Worm (Caenorhabditis elegans) whole organism, L4 larva: ENCODE results near the gene mrps-28.

Source experiments
- F37D6.2 ChIP-seq: sonication (generic microtip); optimal IDR thresholded peaks from 2 replicates; lab custom pipeline; 2016; ENCODE audit warnings: mild to moderate bottlenecking, missing genetic modification characterization, missing compliant biosample characterization
- Y48G9A.11 ChIP-seq: fragments of 200-800 bp; sonication (Bioruptor generic); IDR thresholded peaks from 2 replicates; pipeline ENCODE4 v1.3.6; 2022; ENCODE audit warnings: missing genetic modification reagents, missing genetic modification characterization, missing compliant biosample characterization
- Y5F2A.4 ChIP-seq: fragments of 200-800 bp; sonication (Bioruptor generic); optimal IDR thresholded peaks from 2 replicates; lab custom pipeline; 2018; ENCODE audit warnings: mild to moderate bottlenecking, missing genetic modification characterization, missing compliant biosample characterization
- ZK337.2 ChIP-seq: fragments of 200-800 bp; sonication (Bioruptor generic); IDR thresholded peaks from 2 replicates; pipeline ENCODE4 v1.3.6; 2022; ENCODE audit warnings: missing genetic modification reagents, missing genetic modification characterization, missing compliant biosample characterization
- aha-1 ChIP-seq: fragments of 150-350 bp; peaks from one replicate; lab custom pipeline; 2014; ENCODE audit warnings: missing biosample characterization, missing genetic modification characterization
- attf-4 ChIP-seq: sonication (generic microtip); optimal IDR thresholded peaks from 3 replicates; lab custom pipeline; 2017; ENCODE audit warnings: missing biosample characterization, missing genetic modification characterization
- ceh-20 ChIP-seq: fragments of 200-800 bp; sonication (Bioruptor generic); IDR thresholded peaks from 2 replicates; pipeline ENCODE4 v1.3.6; 2022; ENCODE audit warnings: missing genetic modification reagents, missing genetic modification characterization, missing compliant biosample characterization
- ceh-28 ChIP-seq: fragments of 150-350 bp; optimal IDR thresholded peaks from 2 replicates; lab custom pipeline; 2014; ENCODE audit warnings: missing biosample characterization, missing genetic modification reagents, missing genetic modification characterization
- ceh-44 ChIP-seq: fragments of 200-800 bp; sonication (Bioruptor generic); IDR thresholded peaks from 2 replicates; pipeline ENCODE4 v1.3.6; 2022; ENCODE audit warnings: missing genetic modification reagents, missing genetic modification characterization, missing compliant biosample characterization
- ces-1 ChIP-seq: fragments of 150-350 bp; sonication (generic microtip); optimal IDR thresholded peaks from 4 replicates; lab custom pipeline; 2014; ENCODE audit warnings: missing biosample characterization, missing genetic modification reagents, missing genetic modification characterization
- daf-16 ChIP-seq, 3 experiments: sonication (generic microtip); optimal IDR thresholded peaks; 2 replicates each; lab custom pipeline; 2016 to 2017; ENCODE audit warnings: missing genetic modification characterization in 3 of 3, missing genetic modification reagents in 3 of 3, mild to moderate bottlenecking in 2 of 3, missing compliant biosample characterization in 2 of 3, missing biosample characterization in 1 of 3, moderate library complexity in 1 of 3
- daf-8 ChIP-seq: fragments of 200-800 bp; sonication (Bioruptor generic); IDR thresholded peaks from 2 replicates; pipeline ENCODE4 v1.3.6; 2022; ENCODE audit warnings: missing genetic modification characterization, missing compliant biosample characterization
- dve-1 ChIP-seq: sonication (generic microtip); optimal IDR thresholded peaks from 2 replicates; lab custom pipeline; 2017; ENCODE audit warnings: antibody characterized with exemption, mild to moderate bottlenecking, missing genetic modification characterization, missing compliant biosample characterization; ENCODE audit not compliant: insufficient read depth
- egl-27 ChIP-seq: sonication (generic microtip); optimal IDR thresholded peaks from 3 replicates; lab custom pipeline; 2017; ENCODE audit warnings: missing biosample characterization, missing genetic modification reagents, missing genetic modification characterization
- egl-43 ChIP-seq: fragments of 200-800 bp; sonication (Bioruptor generic); IDR thresholded peaks from 2 replicates; pipeline ENCODE4 v1.3.6; 2022; ENCODE audit warnings: missing genetic modification reagents, missing genetic modification characterization, missing compliant biosample characterization
- fkh-10 ChIP-seq: fragments of 150-350 bp; optimal IDR thresholded peaks from 2 replicates; lab custom pipeline; 2014; ENCODE audit warnings: missing biosample characterization, missing genetic modification reagents, missing genetic modification characterization
- gei-8 ChIP-seq: fragments of 200-800 bp; sonication (Bioruptor generic); optimal IDR thresholded peaks from 2 replicates; lab custom pipeline; 2018; ENCODE audit warnings: mild to moderate bottlenecking, missing genetic modification characterization, missing compliant biosample characterization
- hlh-11 ChIP-seq: fragments of 200-800 bp; sonication (Bioruptor generic); optimal IDR thresholded peaks from 2 replicates; lab custom pipeline; 2018; ENCODE audit warnings: mild to moderate bottlenecking, missing genetic modification characterization, missing compliant biosample characterization
- lim-7 ChIP-seq: fragments of 200-800 bp; sonication (Bioruptor generic); IDR thresholded peaks from 2 replicates; pipeline ENCODE4 v1.3.6; 2022; ENCODE audit warnings: missing genetic modification characterization, missing compliant biosample characterization
- lin-1 ChIP-seq: fragments of 200-800 bp; sonication (Bioruptor generic); IDR thresholded peaks from 2 replicates; pipeline ENCODE4 v1.3.6; 2022; ENCODE audit warnings: missing genetic modification reagents, missing genetic modification characterization, missing compliant biosample characterization
- lin-13 ChIP-seq: fragments of 150-350 bp; optimal IDR thresholded peaks from 2 replicates; lab custom pipeline; 2014; ENCODE audit warnings: missing biosample characterization, missing genetic modification reagents, missing genetic modification characterization
- lsy-2 ChIP-seq, 2 experiments: fragments of 150-350 bp in 1 of 2; sonication (generic microtip) in 1 of 2; optimal IDR thresholded peaks; 2 replicates each; lab custom pipeline; 2014 to 2017; ENCODE audit warnings: missing biosample characterization in 2 of 2, missing genetic modification characterization in 2 of 2
- mep-1 ChIP-seq: fragments of 150-350 bp; sonication (generic microtip); optimal IDR thresholded peaks from 3 replicates; lab custom pipeline; 2014; ENCODE audit warnings: missing biosample characterization, missing genetic modification characterization
- mes-2 ChIP-seq: sonication (generic microtip); optimal IDR thresholded peaks from 2 replicates; lab custom pipeline; 2016; ENCODE audit warnings: missing genotype, mild to moderate bottlenecking, missing genetic modification characterization, missing compliant biosample characterization; ENCODE audit not compliant: poor library complexity, severe bottlenecking
- mxl-2 ChIP-seq: fragments of 200-800 bp; sonication (Bioruptor generic); conservative IDR thresholded peaks from 2 replicates; pipeline ENCODE4 v1.3.6; 2022; ENCODE audit warnings: missing genetic modification reagents, missing genetic modification characterization, missing compliant biosample characterization
- mxl-3 ChIP-seq: fragments of 200-800 bp; sonication (Bioruptor generic); optimal IDR thresholded peaks from 2 replicates; lab custom pipeline; 2018; ENCODE audit warnings: mild to moderate bottlenecking, missing genetic modification characterization, missing compliant biosample characterization
- nhr-28 ChIP-seq: fragments of 150-350 bp; optimal IDR thresholded peaks from 2 replicates; lab custom pipeline; 2014; ENCODE audit warnings: missing biosample characterization, missing genetic modification characterization
- pha-4 ChIP-seq, 2 experiments: fragments of 150-350 bp in 1 of 2; fragments of 200-800 bp in 1 of 2; sonication (Bioruptor generic) in 1 of 2; IDR thresholded peaks in 1 of 2; optimal IDR thresholded peaks in 1 of 2; 2 replicates each; pipeline versions ENCODE4 v1.3.6 to Lab custom; 2014 to 2022; ENCODE audit warnings: missing genetic modification characterization in 2 of 2, missing genetic modification reagents in 2 of 2, missing biosample characterization in 1 of 2, missing compliant biosample characterization in 1 of 2
- php-3 ChIP-seq: fragments of 200-800 bp; sonication (Bioruptor generic); IDR thresholded peaks from 2 replicates; pipeline ENCODE4 v1.3.6; 2022; ENCODE audit warnings: missing genetic modification reagents, missing genetic modification characterization, missing compliant biosample characterization
- pqm-1 ChIP-seq: sonication (generic microtip); optimal IDR thresholded peaks from 2 replicates; lab custom pipeline; 2017; ENCODE audit warnings: missing biosample characterization, missing genetic modification characterization
- sdz-12 ChIP-seq: fragments of 200-800 bp; sonication (Bioruptor generic); optimal IDR thresholded peaks from 2 replicates; lab custom pipeline; 2018; ENCODE audit warnings: mild to moderate bottlenecking, missing genetic modification characterization, missing compliant biosample characterization
- set-16 ChIP-seq: fragments of 200-800 bp; sonication (Bioruptor generic); IDR thresholded peaks from 2 replicates; pipeline ENCODE4 v1.3.6; 2022; ENCODE audit warnings: missing genetic modification reagents, missing genetic modification characterization, missing compliant biosample characterization
- snpc-4 ChIP-seq: fragments of 150-350 bp; optimal IDR thresholded peaks from 2 replicates; lab custom pipeline; 2014; ENCODE audit warnings: missing biosample characterization, missing genetic modification characterization
- spr-3 ChIP-seq: fragments of 200-800 bp; sonication (Bioruptor generic); optimal IDR thresholded peaks from 2 replicates; lab custom pipeline; 2018; ENCODE audit warnings: mild to moderate bottlenecking, missing genetic modification characterization, missing compliant biosample characterization
- unc-62 ChIP-seq, 3 experiments: fragments of 150-350 bp in 1 of 3; sonication (generic microtip); optimal IDR thresholded peaks in 2 of 3; peaks in 1 of 3; 1 replicate in 1 of 3; 2 replicates in 2 of 3; lab custom pipeline; 2014 to 2017; ENCODE audit warnings: missing biosample characterization in 3 of 3, missing genetic modification characterization in 3 of 3, missing genetic modification reagents in 3 of 3, missing genotype in 1 of 3
- vab-7 ChIP-seq: fragments of 200-800 bp; sonication (Bioruptor generic); IDR thresholded peaks from 2 replicates; pipeline ENCODE4 v1.3.6; 2022; ENCODE audit warnings: missing genetic modification reagents, missing genetic modification characterization, missing compliant biosample characterization
- zag-1 ChIP-seq: fragments of 150-350 bp; optimal IDR thresholded peaks from 2 replicates; lab custom pipeline; 2014; ENCODE audit warnings: missing biosample characterization, missing genetic modification characterization
- zfp-3 ChIP-seq: fragments of 200-800 bp; sonication (Bioruptor generic); conservative IDR thresholded peaks from 2 replicates; pipeline ENCODE4 v1.3.6; 2022; ENCODE audit warnings: missing genetic modification reagents, missing genetic modification characterization, missing compliant biosample characterization

mrps-28 gene

ce11 chrV:19635525-19636193 is 8.4 kb upstream of the mrps-28 start:
- TF ChIP-seq ceh-44 (GFP tag; lab: Robert Waterston, UW) (0 out of 2 replicates have a peak, but pooled peaks have one; percentile 10), ceh-28 (peak; percentile 95)

ce11 chrV:19636194-19636584 is 7.8 kb upstream of the mrps-28 start:
- TF ChIP-seq spr-3: no peak
- TF ChIP-seq set-16: 0 out of 2 replicates have a peak, but pooled peaks have one; percentile 25
- 0 out of 2 replicates have a peak, but pooled peaks have one; percentile 43 for TF ChIP-seq egl-43 (GFP tag; lab: Robert Waterston, UW)
- TF ChIP-seq mes-2 (tag; lab: Kevin White, UChicago): peak; percentile 35
- TF ChIP-seq aha-1 (tag; lab: Kevin White, UChicago): peak; percentile 12
- peak; percentile 67; the same call in 1 of the 2 replicates for TF ChIP-seq Y48G9A.11 (GFP tag; lab: Robert Waterston, UW)
- no peak for TF ChIP-seq F37D6.2 (tag; lab: Kevin White, UChicago)

ce11 chrV:19637890-19638289 is 6.1 kb upstream of the mrps-28 start:
- TF ChIP-seq vab-7: no peak
- TF ChIP-seq lin-13 (GFP tag; lab: Kevin White, UChicago): no peak
- TF ChIP-seq daf-16 (GFP tag; optimal IDR thresholded peaks at IDR 0.05; lab: Kevin White, UChicago): no peak
- TF ChIP-seq daf-16 (tag; optimal IDR thresholded peaks at IDR 0.05; lab: Kevin White, UChicago): no peak
- TF ChIP-seq lin-1 (GFP tag; lab: Robert Waterston, UW): no peak
- TF ChIP-seq egl-27 (tag; lab: Kevin White, UChicago): no peak
- no peak for TF ChIP-seq nhr-28 (tag; lab: Kevin White, UChicago)
- TF ChIP-seq mxl-3 (GFP tag; lab: Kevin White, UChicago): no peak
- no peak for TF ChIP-seq lsy-2 (tag; optimal IDR thresholded peaks at IDR 0.05; lab: Kevin White, UChicago)
- no peak for TF ChIP-seq unc-62 (GFP tag; optimal IDR thresholded peaks at IDR 0.05 in 1 of 2; lab: Kevin White, UChicago)
- no peak for TF ChIP-seq unc-62 (tag; optimal IDR thresholded peaks at IDR 0.05; lab: Kevin White, UChicago)
- no peak for TF ChIP-seq dve-1 (tag; lab: Kevin White, UChicago)
- TF ChIP-seq Y48G9A.11 (GFP tag; lab: Robert Waterston, UW): peak; percentile 5; the same call in 1 of the 2 replicates
- TF ChIP-seq attf-4 (tag; lab: Kevin White, UChicago): no peak
- peak; percentile 92 for TF ChIP-seq aha-1 (tag; lab: Kevin White, UChicago)
- no peak for TF ChIP-seq gei-8 (GFP tag; lab: Kevin White, UChicago)
- no peak for TF ChIP-seq egl-43 (GFP tag; lab: Robert Waterston, UW)
- TF ChIP-seq hlh-11 (tag; lab: Kevin White, UChicago): no peak
- no peak for TF ChIP-seq daf-8 (GFP tag; lab: Robert Waterston, UW)
- TF ChIP-seq, all 104 proteins: peak for 2

ce11 chrV:19640808-19641207 is 3.2 kb upstream of the mrps-28 start, which contains the start of gene Y43F8C.6:
Gene Y43F8C.6 (minus strand): TSS chrV:19640908.
- no peak for TF ChIP-seq ceh-20 (GFP tag; lab: Robert Waterston, UW)
- no peak for TF ChIP-seq sdz-12 (GFP tag; lab: Kevin White, UChicago)
- no peak for TF ChIP-seq unc-62 (GFP tag; optimal IDR thresholded peaks at IDR 0.05 in 1 of 2; lab: Kevin White, UChicago)
- TF ChIP-seq unc-62 (tag; optimal IDR thresholded peaks at IDR 0.05; lab: Kevin White, UChicago): no peak
- TF ChIP-seq lin-1 (GFP tag; lab: Robert Waterston, UW): no peak
- TF ChIP-seq php-3 (GFP tag; lab: Robert Waterston, UW): no peak
- TF ChIP-seq pqm-1 (tag; lab: Kevin White, UChicago): no peak
- no peak for TF ChIP-seq zfp-3 (GFP tag; lab: Robert Waterston, UW)

ce11 chrV:19643015-19643414 is 1.0 kb upstream of the mrps-28 start:
- TF ChIP-seq fkh-10 (GFP tag; lab: Kevin White, UChicago) (no peak), php-3 (GFP tag; lab: Robert Waterston, UW) (peak; percentile 82), lin-13 (GFP tag; lab: Kevin White, UChicago) (peak; percentile 93), ZK337.2 (GFP tag; lab: Robert Waterston, UW) (peak; percentile 92), lim-7 (GFP tag; lab: Robert Waterston, UW) (peak; percentile 97), dve-1 (tag; lab: Kevin White, UChicago) (peak; percentile 91), snpc-4 (tag; lab: Kevin White, UChicago) (no peak), mxl-2 (GFP tag; lab: Robert Waterston, UW) (peak; percentile 87), ces-1 (no peak), Y5F2A.4 (GFP tag; lab: Kevin White, UChicago) (peak; percentile 93), mep-1 (tag; lab: Kevin White, UChicago) (peak; percentile 91), pha-4 (GFP tag; IDR thresholded peaks at IDR 0.05; lab: Robert Waterston, UW) (peak; percentile 94), pha-4 (tag; optimal IDR thresholded peaks at IDR 0.05; lab: Kevin White, UChicago) (no peak), ceh-44 (GFP tag; lab: Robert Waterston, UW) (peak; percentile 97), gei-8 (GFP tag; lab: Kevin White, UChicago) (peak; percentile 86), lsy-2 (tag; optimal IDR thresholded peaks at IDR 0.05; lab: Kevin White, UChicago) (peak; percentile 11 to 90), zag-1 (tag; lab: Kevin White, UChicago) (no peak), unc-62 (GFP tag; optimal IDR thresholded peaks at IDR 0.05 in 1 of 2; lab: Kevin White, UChicago) (peak in 1 of 2 experiments; percentile 84), unc-62 (tag; optimal IDR thresholded peaks at IDR 0.05; lab: Kevin White, UChicago) (no peak)
